Fruit fly (Drosophila melanogaster) whole organism, prepupa: ENCODE results near the gene mbm.

Source experiments
- Blimp-1 ChIP-seq: fragments of 200-800 bp; sonication (Bioruptor generic); optimal IDR thresholded peaks from 3 replicates; lab custom pipeline; 2017; ENCODE audit warnings: missing biosample characterization, missing genetic modification characterization, mild to moderate bottlenecking, moderate library complexity, missing genetic modification reagents
- CG10631 ChIP-seq: fragments of 200-800 bp; sonication (Bioruptor generic); optimal IDR thresholded peaks from 2 replicates; lab custom pipeline; 2016; ENCODE audit warnings: missing biosample characterization, missing genetic modification characterization
- CG10669 ChIP-seq: fragments of 200-800 bp; sonication (Bioruptor generic); optimal IDR thresholded peaks from 3 replicates; lab custom pipeline; 2018; ENCODE audit warnings: missing biosample characterization, mild to moderate bottlenecking, missing genetic modification characterization, moderate library complexity
- CG11762 ChIP-seq: fragments of 200-800 bp; sonication (Bioruptor generic); optimal IDR thresholded peaks from 3 replicates; lab custom pipeline; 2016; ENCODE audit warnings: missing biosample characterization, missing genetic modification characterization; ENCODE audit not compliant: insufficient read depth
- CG15336 ChIP-seq: fragments of 200-800 bp; sonication (Bioruptor generic); IDR thresholded peaks from 2 replicates; pipeline ENCODE4 v1.3.6; 2022; ENCODE audit warnings: missing biosample characterization, missing genetic modification characterization
- CG1621 ChIP-seq: fragments of 200-800 bp; sonication (Bioruptor generic); optimal IDR thresholded peaks from 3 replicates; lab custom pipeline; 2018; ENCODE audit warnings: missing biosample characterization, mild to moderate bottlenecking, missing genetic modification characterization
- CG16779 ChIP-seq: fragments of 200-800 bp; sonication (Bioruptor generic); optimal IDR thresholded peaks from 3 replicates; lab custom pipeline; 2017; ENCODE audit warnings: missing biosample characterization, mild to moderate bottlenecking, missing genetic modification characterization
- CG31627 ChIP-seq: fragments of 200-800 bp; sonication (Bioruptor generic); optimal IDR thresholded peaks from 3 replicates; lab custom pipeline; 2016; ENCODE audit warnings: missing biosample characterization, missing genetic modification characterization
- CG32006 ChIP-seq: fragments of 200-800 bp; sonication (Bioruptor generic); optimal IDR thresholded peaks from 3 replicates; lab custom pipeline; 2017; ENCODE audit warnings: missing biosample characterization, mild to moderate bottlenecking, missing genetic modification characterization
- CG34406 ChIP-seq: fragments of 200-800 bp; sonication (Bioruptor generic); optimal IDR thresholded peaks from 3 replicates; lab custom pipeline; 2016; ENCODE audit warnings: missing biosample characterization, missing genetic modification characterization
- CG3919 ChIP-seq: fragments of 200-800 bp; sonication (Bioruptor generic); optimal IDR thresholded peaks from 3 replicates; lab custom pipeline; 2016; ENCODE audit warnings: missing biosample characterization, missing genetic modification characterization
- CG6163 ChIP-seq: fragments of 200-800 bp; sonication (Bioruptor generic); IDR thresholded peaks from 3 replicates; pipeline ENCODE4 v1.3.6; 2022; ENCODE audit warnings: missing biosample characterization, missing genetic modification characterization
- CG6276 ChIP-seq: fragments of 200-800 bp; sonication (Bioruptor generic); optimal IDR thresholded peaks from 2 replicates; lab custom pipeline; 2017; ENCODE audit warnings: missing biosample characterization, mild to moderate bottlenecking, missing genetic modification characterization
- CG6792 ChIP-seq: fragments of 200-800 bp; sonication (Bioruptor generic); optimal IDR thresholded peaks from 3 replicates; lab custom pipeline; 2016; ENCODE audit warnings: missing biosample characterization, missing genetic modification characterization
- CG6808 ChIP-seq: fragments of 200-800 bp; sonication (Bioruptor generic); optimal IDR thresholded peaks from 3 replicates; lab custom pipeline; 2017; ENCODE audit warnings: missing biosample characterization, missing genetic modification characterization, mild to moderate bottlenecking, moderate library complexity, missing genetic modification reagents
- CG6854 ChIP-seq: fragments of 200-800 bp; sonication (Bioruptor generic); optimal IDR thresholded peaks from 2 replicates; lab custom pipeline; 2017; ENCODE audit warnings: missing biosample characterization, mild to moderate bottlenecking, missing genetic modification characterization
- CG8119 ChIP-seq: fragments of 200-800 bp; sonication (Bioruptor generic); IDR thresholded peaks from 3 replicates; pipeline ENCODE4 v1.3.6; 2022; ENCODE audit warnings: missing biosample characterization, missing genetic modification characterization
- CG8319 ChIP-seq: fragments of 200-800 bp; sonication (Bioruptor generic); optimal IDR thresholded peaks from 3 replicates; lab custom pipeline; 2016; ENCODE audit warnings: missing biosample characterization, missing genetic modification characterization
- CG8632 ChIP-seq: fragments of 200-800 bp; sonication (Bioruptor generic); optimal IDR thresholded peaks from 3 replicates; lab custom pipeline; 2016; ENCODE audit warnings: missing biosample characterization, missing genetic modification characterization
- CG9139 ChIP-seq: fragments of 200-800 bp; sonication (Bioruptor generic); optimal IDR thresholded peaks from 3 replicates; lab custom pipeline; 2017; ENCODE audit warnings: missing biosample characterization, mild to moderate bottlenecking, missing genetic modification characterization
- Eip78C ChIP-seq: fragments of 200-800 bp; sonication (Bioruptor generic); peaks from one replicate; lab custom pipeline; 2016; ENCODE audit warnings: missing biosample characterization, missing genetic modification characterization
- Eip93F ChIP-seq: fragments of 200-800 bp; sonication (Bioruptor generic); optimal IDR thresholded peaks from 2 replicates; lab custom pipeline; 2016; ENCODE audit warnings: missing biosample characterization, mild to moderate bottlenecking, missing genetic modification characterization
- Ets96B ChIP-seq: fragments of 200-800 bp; optimal IDR thresholded peaks from 2 replicates; lab custom pipeline; 2019; ENCODE audit warnings: missing biosample characterization, mild to moderate bottlenecking, missing genetic modification characterization, moderate library complexity
- Gug ChIP-seq: fragments of 200-800 bp; sonication (Bioruptor generic); IDR thresholded peaks from 2 replicates; pipeline ENCODE4 v1.3.6; 2022; ENCODE audit warnings: missing biosample characterization, missing genetic modification characterization
- Hr38 ChIP-seq: sonication (Bioruptor generic); optimal IDR thresholded peaks from 2 replicates; lab custom pipeline; 2016; ENCODE audit warnings: missing biosample characterization, missing genetic modification characterization
- Hr39 ChIP-seq: fragments of 200-800 bp; sonication (Bioruptor generic); optimal IDR thresholded peaks from 2 replicates; lab custom pipeline; 2016; ENCODE audit warnings: missing biosample characterization, missing genetic modification characterization
- Hr4 ChIP-seq: fragments of 200-800 bp; sonication (Bioruptor generic); optimal IDR thresholded peaks from 3 replicates; lab custom pipeline; 2016; ENCODE audit warnings: missing biosample characterization, missing genetic modification characterization
- Lpt ChIP-seq: fragments of 200-800 bp; sonication (Bioruptor generic); optimal IDR thresholded peaks from 3 replicates; lab custom pipeline; 2016; ENCODE audit warnings: missing biosample characterization, missing genetic modification characterization
- Sox14 ChIP-seq: fragments of 200-800 bp; sonication (Bioruptor generic); optimal IDR thresholded peaks from 3 replicates; lab custom pipeline; 2016; ENCODE audit warnings: missing biosample characterization, missing genetic modification characterization
- Sox15 ChIP-seq: fragments of 200-800 bp; sonication (Bioruptor generic); optimal IDR thresholded peaks from 3 replicates; lab custom pipeline; 2016; ENCODE audit warnings: missing biosample characterization, missing genetic modification characterization
- achi ChIP-seq: fragments of 200-800 bp; sonication (Bioruptor generic); optimal IDR thresholded peaks from 3 replicates; lab custom pipeline; 2016; ENCODE audit warnings: missing biosample characterization, missing genetic modification characterization
- acj6 ChIP-seq: fragments of 200-800 bp; sonication (Bioruptor generic); optimal IDR thresholded peaks from 3 replicates; lab custom pipeline; 2016; ENCODE audit warnings: missing biosample characterization, missing genetic modification characterization
- cyc ChIP-seq: fragments of 200-800 bp; sonication (Bioruptor generic); optimal IDR thresholded peaks from 3 replicates; lab custom pipeline; 2016; ENCODE audit warnings: missing biosample characterization, missing genetic modification characterization
- dac ChIP-seq: fragments of 200-800 bp; sonication (Bioruptor generic); optimal IDR thresholded peaks from 2 replicates; lab custom pipeline; 2017; ENCODE audit warnings: missing biosample characterization, mild to moderate bottlenecking, missing genetic modification characterization
- dsx ChIP-seq: fragments of 200-800 bp; optimal IDR thresholded peaks from 3 replicates; lab custom pipeline; 2019; ENCODE audit warnings: missing biosample characterization, mild to moderate bottlenecking, missing genetic modification characterization, moderate library complexity; ENCODE audit not compliant: poor library complexity, severe bottlenecking
- eg ChIP-seq: fragments of 200-800 bp; sonication (Bioruptor generic); IDR thresholded peaks from 3 replicates; pipeline ENCODE4 v1.3.6; 2022; ENCODE audit warnings: missing biosample characterization, missing genetic modification characterization
- esn ChIP-seq: fragments of 200-800 bp; sonication (Bioruptor generic); optimal IDR thresholded peaks from 2 replicates; lab custom pipeline; 2016; ENCODE audit warnings: missing biosample characterization, mild to moderate bottlenecking, missing genetic modification characterization, moderate library complexity
- fd59A ChIP-seq: fragments of 200-800 bp; sonication (Bioruptor generic); optimal IDR thresholded peaks from 2 replicates; lab custom pipeline; 2017; ENCODE audit warnings: missing biosample characterization, mild to moderate bottlenecking, missing genetic modification characterization, missing genetic modification reagents
- fkh ChIP-seq: fragments of 200-800 bp; sonication (Bioruptor generic); optimal IDR thresholded peaks from 3 replicates; lab custom pipeline; 2017; ENCODE audit warnings: missing biosample characterization, mild to moderate bottlenecking, missing genetic modification characterization, moderate library complexity
- lz ChIP-seq: fragments of 200-800 bp; sonication (Bioruptor generic); optimal IDR thresholded peaks from 3 replicates; lab custom pipeline; 2016; ENCODE audit warnings: missing biosample characterization, missing genetic modification characterization
- net ChIP-seq: fragments of 200-800 bp; sonication (Bioruptor generic); optimal IDR thresholded peaks from 3 replicates; lab custom pipeline; 2016; ENCODE audit warnings: missing biosample characterization, missing genetic modification characterization
- pdm3 ChIP-seq: fragments of 200-800 bp; sonication (Bioruptor generic); optimal IDR thresholded peaks from 3 replicates; lab custom pipeline; 2016; ENCODE audit warnings: missing biosample characterization, missing genetic modification characterization
- salr ChIP-seq, 2 experiments: fragments of 200-800 bp; sonication (Bioruptor generic); optimal IDR thresholded peaks; 3 replicates each; lab custom pipeline; 2016 to 2018; ENCODE audit warnings: missing biosample characterization in 2 of 2, missing genetic modification characterization in 2 of 2, mild to moderate bottlenecking in 1 of 2
- spab ChIP-seq: fragments of 200-800 bp; sonication (Bioruptor generic); optimal IDR thresholded peaks from 2 replicates; lab custom pipeline; 2017; ENCODE audit warnings: missing biosample characterization, mild to moderate bottlenecking, missing genetic modification characterization, missing genetic modification reagents
- ss ChIP-seq, 2 experiments: fragments of 200-800 bp; sonication (Bioruptor generic); optimal IDR thresholded peaks; 2 replicates in 1 of 2; 3 replicates in 1 of 2; lab custom pipeline; 2017 to 2018; ENCODE audit warnings: mild to moderate bottlenecking in 2 of 2, missing biosample characterization in 2 of 2, missing genetic modification characterization in 2 of 2, moderate library complexity in 1 of 2
- svp ChIP-seq: fragments of 200-800 bp; sonication (Bioruptor generic); peaks from one replicate; lab custom pipeline; 2016; ENCODE audit warnings: missing biosample characterization, missing genetic modification characterization
- vri ChIP-seq: fragments of 200-800 bp; sonication (Bioruptor generic); optimal IDR thresholded peaks from 3 replicates; lab custom pipeline; 2016; ENCODE audit warnings: missing biosample characterization, mild to moderate bottlenecking, missing genetic modification characterization

The mbm gene

dm6 chr2L:286421-286820 is 12.9 kb upstream of the mbm start (continued):
- TF ChIP-seq dac (no peak), CG32006 (GFP tag; lab: Kevin White, UChicago) (peak; percentile 54), CG6854 (GFP tag; lab: Kevin White, UChicago) (peak; percentile 86), Sox14 (peak; percentile 87), CG10669 (GFP tag; lab: Kevin White, UChicago) (peak; percentile 67), Hr39 (GFP tag; lab: Kevin White, UChicago) (peak; percentile 84), CG8119 (peak; percentile 27; the same call in 1 of the 3 replicates), CG6276 (no peak), acj6 (GFP tag; lab: Kevin White, UChicago) (peak; percentile 69), fkh (GFP tag; lab: Kevin White, UChicago) (no peak), esn (GFP tag; lab: Kevin White, UChicago) (peak; percentile 88), CG8632 (GFP tag; lab: Kevin White, UChicago) (peak; percentile 67), CG34406 (GFP tag; lab: Kevin White, UChicago) (peak; percentile 62), Hr38 (GFP tag; lab: Kevin White, UChicago) (no peak), Ets96B (tag; lab: Kevin White, UChicago) (peak; percentile 41), CG1621 (tag; lab: Kevin White, UChicago) (peak; percentile 74), CG10631 (peak; percentile 52), fd59A (no peak), Eip78C (GFP tag; lab: Kevin White, UChicago) (peak; percentile 91), CG3919 (GFP tag; lab: Kevin White, UChicago) (peak; percentile 86), Eip93F (peak; percentile 92), achi (peak; percentile 55), eg (peak; percentile 73; the same call in 2 of the 3 replicates)

dm6 chr2L:285596-286023 is 12.1 kb upstream of the mbm start:
- TF ChIP-seq Eip78C (GFP tag; lab: Kevin White, UChicago) (peak; percentile 78), dsx (GFP tag; lab: Kevin White, UChicago) (peak; percentile 43), lz (GFP tag; lab: Kevin White, UChicago) (peak; percentile 48), Gug (GFP tag; lab: Robert Waterston, UW) (no peak), net (GFP tag; lab: Kevin White, UChicago) (no peak), CG10631 (peak; percentile 60), Hr39 (GFP tag; lab: Kevin White, UChicago) (peak; percentile 20), eg (peak; percentile 71), svp (GFP tag; lab: Kevin White, UChicago) (peak; percentile 27), pdm3 (GFP tag; lab: Kevin White, UChicago) (peak; percentile 47), dac (no peak), CG11762 (no peak), vri (GFP tag; lab: Kevin White, UChicago) (no peak), cyc (GFP tag; lab: Kevin White, UChicago) (peak; percentile 39), CG1621 (tag; lab: Kevin White, UChicago) (peak; percentile 28), CG8319 (GFP tag; lab: Kevin White, UChicago) (no peak), Hr4 (no peak), CG34406 (GFP tag; lab: Kevin White, UChicago) (peak; percentile 35), CG6163 (GFP tag; lab: Robert Waterston, UW) (peak; percentile 66; the same call in 2 of the 3 replicates), fkh (GFP tag; lab: Kevin White, UChicago) (peak; percentile 6), ss (GFP tag; optimal IDR thresholded peaks at IDR 0.05; lab: Kevin White, UChicago) (no peak), CG6276 (no peak), spab (no peak), fd59A (no peak), Blimp-1 (peak; percentile 1), achi (peak; percentile 47), CG8632 (GFP tag; lab: Kevin White, UChicago) (peak; percentile 27), CG6792 (GFP tag; lab: Kevin White, UChicago) (no peak), salr (GFP tag; optimal IDR thresholded peaks at IDR 0.05; lab: Kevin White, UChicago) (peak in 1 of 2 experiments; percentile 17), CG15336 (no peak), CG10669 (GFP tag; lab: Kevin White, UChicago) (peak; percentile 8), esn (GFP tag; lab: Kevin White, UChicago) (peak; percentile 61), CG6808 (no peak), Lpt (GFP tag; lab: Kevin White, UChicago) (no peak), CG9139 (peak; percentile 42), CG31627 (GFP tag; lab: Kevin White, UChicago) (peak; percentile 52), CG3919 (GFP tag; lab: Kevin White, UChicago) (peak; percentile 59), CG16779 (tag; lab: Kevin White, UChicago) (no peak), Sox15 (GFP tag; lab: Kevin White, UChicago) (no peak), acj6 (GFP tag; lab: Kevin White, UChicago) (peak; percentile 53), CG32006 (GFP tag; lab: Kevin White, UChicago) (peak; percentile 6)
